Fruit fly (Drosophila melanogaster) whole organism, embryonic: ENCODE measurements around the gene Ubc7.
A peak's percentile ranks its signal among the peaks of the same experiment; 100 is the strongest.

ENCODE experiments used
- Atf-2 ChIP-seq: fragments of 200-800 bp; sonication (Bioruptor generic); optimal IDR thresholded peaks from 2 replicates; lab custom pipeline; 2016; ENCODE audit warnings: missing biosample characterization, missing genetic modification characterization
- CG10209 ChIP-seq: fragments of 200-800 bp; sonication (Bioruptor generic); optimal IDR thresholded peaks from 3 replicates; lab custom pipeline; 2017; ENCODE audit warnings: missing biosample characterization, mild to moderate bottlenecking, missing genetic modification characterization, missing genetic modification reagents
- CG10267 ChIP-seq: fragments of 200-800 bp; sonication (Bioruptor generic); optimal IDR thresholded peaks from 2 replicates; lab custom pipeline; 2018; ENCODE audit warnings: missing biosample characterization, mild to moderate bottlenecking, missing genetic modification characterization, moderate library complexity
- CG10462 ChIP-seq: fragments of 200-800 bp; sonication (Bioruptor generic); optimal IDR thresholded peaks from 2 replicates; lab custom pipeline; 2016; ENCODE audit warnings: missing biosample characterization, missing genetic modification characterization
- CG11696 ChIP-seq: fragments of 200-800 bp; sonication (Bioruptor generic); IDR thresholded peaks from 2 replicates; pipeline ENCODE4 v1.3.6; 2022; ENCODE audit warnings: missing biosample characterization, missing genetic modification characterization
- CG11723 ChIP-seq: fragments of 200-800 bp; sonication (Bioruptor generic); optimal IDR thresholded peaks from 2 replicates; lab custom pipeline; 2017; ENCODE audit warnings: missing biosample characterization, mild to moderate bottlenecking, missing genetic modification characterization
- CG12104 ChIP-seq: fragments of 200-800 bp; sonication (Bioruptor generic); optimal IDR thresholded peaks from 3 replicates; lab custom pipeline; 2016; ENCODE audit warnings: missing biosample characterization, missing genetic modification characterization
- CG12236 ChIP-seq: fragments of 200-800 bp; sonication (Bioruptor generic); optimal IDR thresholded peaks from 2 replicates; lab custom pipeline; 2016; ENCODE audit warnings: missing biosample characterization, missing genetic modification characterization
- CG15073 ChIP-seq: fragments of 200-800 bp; sonication (Bioruptor generic); optimal IDR thresholded peaks from 2 replicates; lab custom pipeline; 2016; ENCODE audit warnings: missing biosample characterization, missing genetic modification characterization
- CG16815 ChIP-seq: fragments of 200-800 bp; sonication (Bioruptor generic); optimal IDR thresholded peaks from 3 replicates; lab custom pipeline; 2017; ENCODE audit warnings: missing biosample characterization, mild to moderate bottlenecking, missing genetic modification characterization
- CG17328 ChIP-seq: fragments of 200-800 bp; sonication (Bioruptor generic); IDR thresholded peaks from 2 replicates; pipeline ENCODE4 v1.3.6; 2022; ENCODE audit warnings: missing biosample characterization, missing genetic modification characterization
- CG18619 ChIP-seq: fragments of 200-800 bp; sonication (Bioruptor generic); optimal IDR thresholded peaks from 3 replicates; lab custom pipeline; 2017; ENCODE audit warnings: missing biosample characterization, mild to moderate bottlenecking, missing genetic modification characterization
- CG30020 ChIP-seq: fragments of 200-800 bp; optimal IDR thresholded peaks from 2 replicates; lab custom pipeline; 2019; ENCODE audit warnings: missing biosample characterization, mild to moderate bottlenecking, missing genetic modification characterization, moderate library complexity
- CG30403 ChIP-seq: fragments of 200-800 bp; sonication (Bioruptor generic); optimal IDR thresholded peaks from 3 replicates; lab custom pipeline; 2016; ENCODE audit warnings: missing biosample characterization, missing genetic modification characterization
- CG32532 ChIP-seq: fragments of 200-800 bp; sonication (Bioruptor generic); IDR thresholded peaks from 2 replicates; pipeline ENCODE4 v1.3.6; 2022; ENCODE audit warnings: missing biosample characterization, missing genetic modification characterization
- CG4360 ChIP-seq: fragments of 200-800 bp; sonication (Bioruptor generic); IDR thresholded peaks from 2 replicates; pipeline ENCODE4 v1.3.6; 2022; ENCODE audit warnings: missing biosample characterization, missing genetic modification characterization
- CG4854 ChIP-seq: fragments of 200-800 bp; sonication (Bioruptor generic); optimal IDR thresholded peaks from 2 replicates; lab custom pipeline; 2016; ENCODE audit warnings: missing biosample characterization, missing genetic modification characterization, inconsistent platforms
- CG7372 ChIP-seq: fragments of 200-800 bp; sonication (Bioruptor generic); IDR thresholded peaks from 2 replicates; pipeline ENCODE4 v1.3.6; 2022; ENCODE audit warnings: missing biosample characterization, missing genetic modification characterization
- CG9215 ChIP-seq: fragments of 200-800 bp; sonication (Bioruptor generic); IDR thresholded peaks from 2 replicates; pipeline ENCODE4 v1.3.6; 2022; ENCODE audit warnings: missing biosample characterization, missing genetic modification characterization
- CG9727 ChIP-seq: fragments of 200-800 bp; sonication (Bioruptor generic); optimal IDR thresholded peaks from 3 replicates; lab custom pipeline; 2017; ENCODE audit warnings: missing biosample characterization, mild to moderate bottlenecking, missing genetic modification characterization
- Dref ChIP-seq: fragments of 200-800 bp; sonication (Bioruptor generic); IDR thresholded peaks from 2 replicates; pipeline ENCODE4 v1.3.6; 2022; ENCODE audit warnings: missing biosample characterization, missing genetic modification characterization
- Drgx ChIP-seq: fragments of 200-800 bp; sonication (Bioruptor generic); IDR thresholded peaks from 2 replicates; pipeline ENCODE4 v1.3.6; 2022; ENCODE audit warnings: missing biosample characterization, missing genetic modification characterization
- Eip74EF ChIP-seq, 2 experiments: fragments of 200-800 bp in 1 of 2; fragments of >200 bp in 1 of 2; sonication (Bioruptor generic) in 1 of 2; optimal IDR thresholded peaks; 2 replicates each; lab custom pipeline; 2017 to 2019; ENCODE audit warnings: missing biosample characterization in 2 of 2, missing genetic modification characterization in 2 of 2, mild to moderate bottlenecking in 1 of 2, moderate library complexity in 1 of 2
- Lim3 ChIP-seq: fragments of 200-800 bp; sonication (Bioruptor generic); IDR thresholded peaks from 2 replicates; pipeline ENCODE4 v1.3.6; 2022; ENCODE audit warnings: missing biosample characterization, missing genetic modification characterization
- MBD-R2 ChIP-seq: fragments of 200-800 bp; sonication (Bioruptor generic); IDR thresholded peaks from 2 replicates; pipeline ENCODE4 v1.3.6; 2022; ENCODE audit warnings: missing biosample characterization, missing genetic modification characterization
- MTF-1 ChIP-seq: fragments of 200-800 bp; sonication (Bioruptor generic); optimal IDR thresholded peaks from 2 replicates; lab custom pipeline; 2018; ENCODE audit warnings: missing biosample characterization, mild to moderate bottlenecking, missing genetic modification characterization, borderline replicate concordance
- Mad ChIP-seq: fragments of 200-800 bp; sonication (Bioruptor generic); optimal IDR thresholded peaks from 2 replicates; lab custom pipeline; 2016; ENCODE audit warnings: missing biosample characterization, missing genetic modification characterization
- Nf-YA ChIP-seq: fragments of 200-800 bp; sonication (Bioruptor generic); IDR thresholded peaks from 2 replicates; pipeline ENCODE4 v1.3.6; 2022; ENCODE audit warnings: missing biosample characterization, missing genetic modification characterization
- Spps ChIP-seq: fragments of 200-800 bp; sonication (Bioruptor generic); optimal IDR thresholded peaks from 2 replicates; lab custom pipeline; 2018; ENCODE audit warnings: missing biosample characterization, mild to moderate bottlenecking, missing genetic modification characterization
- az2 ChIP-seq: fragments of 200-800 bp; sonication (Bioruptor generic); optimal IDR thresholded peaks from 3 replicates; lab custom pipeline; 2016; ENCODE audit warnings: missing biosample characterization, missing genetic modification characterization
- bsh ChIP-seq, 2 experiments: fragments of 200-800 bp; sonication (Bioruptor generic); optimal IDR thresholded peaks; 2 replicates each; lab custom pipeline; 2017 to 2018; ENCODE audit warnings: mild to moderate bottlenecking in 2 of 2, missing biosample characterization in 2 of 2, missing genetic modification characterization in 2 of 2, moderate library complexity in 1 of 2
- dm ChIP-seq: fragments of 200-800 bp; sonication (Bioruptor generic); optimal IDR thresholded peaks from 3 replicates; lab custom pipeline; 2016; ENCODE audit warnings: missing biosample characterization, missing genetic modification characterization
- dmrt11E ChIP-seq: fragments of 200-800 bp; sonication (Bioruptor generic); optimal IDR thresholded peaks from 3 replicates; lab custom pipeline; 2018; ENCODE audit warnings: missing biosample characterization, mild to moderate bottlenecking, missing genetic modification characterization, moderate library complexity
- fd102C ChIP-seq: fragments of 200-800 bp; sonication (Bioruptor generic); optimal IDR thresholded peaks from 2 replicates; lab custom pipeline; 2018; ENCODE audit warnings: missing biosample characterization, mild to moderate bottlenecking, missing genetic modification characterization, moderate library complexity
- gfzf ChIP-seq: fragments of 200-800 bp; sonication (Bioruptor generic); optimal IDR thresholded peaks from 2 replicates; lab custom pipeline; 2016; ENCODE audit warnings: missing biosample characterization, mild to moderate bottlenecking, missing genetic modification characterization, moderate library complexity
- ham ChIP-seq: fragments of 200-800 bp; sonication (Bioruptor generic); IDR thresholded peaks from 2 replicates; pipeline ENCODE4 v1.3.6; 2022; ENCODE audit warnings: missing biosample characterization, missing genetic modification characterization
- ind ChIP-seq: fragments of 200-800 bp; sonication (Bioruptor generic); optimal IDR thresholded peaks from 3 replicates; lab custom pipeline; 2016; ENCODE audit warnings: missing biosample characterization, missing genetic modification characterization
- jing ChIP-seq: fragments of 200-800 bp; sonication (Bioruptor generic); optimal IDR thresholded peaks from 2 replicates; lab custom pipeline; 2018; ENCODE audit warnings: missing biosample characterization, mild to moderate bottlenecking, missing genetic modification characterization
- lola ChIP-seq, 3 experiments: fragments of >200 bp in 2 of 3; fragments of 200-800 bp in 1 of 3; sonication (Bioruptor generic) in 1 of 3; optimal IDR thresholded peaks; 2 replicates each; lab custom pipeline; 2017 to 2019; ENCODE audit warnings: missing biosample characterization in 3 of 3, missing genetic modification characterization in 3 of 3, mild to moderate bottlenecking in 1 of 3, moderate library complexity in 1 of 3
- p53 ChIP-seq: fragments of 200-800 bp; sonication (Bioruptor generic); optimal IDR thresholded peaks from 2 replicates; lab custom pipeline; 2016; ENCODE audit warnings: missing biosample characterization, missing genetic modification characterization
- row ChIP-seq: fragments of 200-800 bp; sonication (Bioruptor generic); IDR thresholded peaks from 3 replicates; pipeline ENCODE4 v1.3.6; 2022; ENCODE audit warnings: missing biosample characterization, missing genetic modification characterization
- slp2 ChIP-seq: fragments of 200-800 bp; sonication (Bioruptor generic); optimal IDR thresholded peaks from 2 replicates; lab custom pipeline; 2016; ENCODE audit warnings: missing biosample characterization, missing genetic modification characterization
- tna ChIP-seq: fragments of 200-800 bp; sonication (Bioruptor generic); IDR thresholded peaks from 2 replicates; pipeline ENCODE4 v1.3.6; 2022; ENCODE audit warnings: missing biosample characterization, missing genetic modification characterization; ENCODE audit not compliant: partially characterized antibody

The Ubc7 gene

DNA sequence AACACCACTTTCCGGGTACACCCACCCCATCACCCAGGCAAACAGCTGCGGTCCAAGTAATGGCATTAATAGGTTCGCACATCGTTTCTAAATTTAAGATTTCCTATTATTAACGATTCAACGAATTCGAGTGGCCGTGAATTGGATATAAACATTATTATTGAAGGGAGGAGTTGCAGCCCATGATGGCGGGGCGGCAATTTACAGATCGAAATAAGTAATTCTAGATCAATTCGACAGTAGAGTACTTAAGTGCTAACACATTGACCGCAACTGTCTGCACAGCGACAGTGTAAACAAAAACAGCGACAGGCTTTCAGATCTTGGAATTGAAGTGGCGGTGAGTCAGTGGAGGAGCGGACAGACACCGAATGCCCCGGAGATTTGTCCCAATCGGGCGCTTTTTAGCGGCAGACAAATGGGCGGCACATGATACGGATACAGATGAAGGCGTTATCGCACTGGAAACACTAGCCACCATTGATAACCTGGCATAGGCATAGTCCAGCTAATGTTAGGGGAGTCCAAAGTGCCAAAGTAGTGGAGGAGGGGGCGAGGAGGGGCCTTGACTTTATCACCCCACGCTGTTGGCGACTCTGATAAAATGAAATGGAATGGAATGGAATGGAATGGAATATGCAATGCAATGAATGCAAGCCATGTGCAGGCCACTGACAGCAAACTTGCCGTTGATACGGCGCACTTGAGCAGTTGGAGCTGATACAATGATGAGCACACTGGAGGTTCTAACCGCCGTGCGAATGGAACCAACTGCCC is 39.9 kb downstream of the Ubc7 start (continued):
- TF ChIP-seq lola (GFP tag; optimal IDR thresholded peaks at IDR 0.05; lab: Kevin White, UChicago) (peak in 1 of 3 experiments; percentile 10), MTF-1 (GFP tag; lab: Kevin White, UChicago) (no peak), CG18619 (GFP tag; lab: Kevin White, UChicago) (no peak), CG11696 (GFP tag; lab: Robert Waterston, UW) (peak; percentile 47; the same call in 1 of the 2 replicates), bsh (GFP tag; optimal IDR thresholded peaks at IDR 0.05; lab: Kevin White, UChicago) (peak in 1 of 2 experiments; percentile 56), fd102C (GFP tag; lab: Kevin White, UChicago) (no peak), jing (GFP tag; lab: Kevin White, UChicago) (no peak), p53 (GFP tag; lab: Kevin White, UChicago) (no peak), CG7372 (GFP tag; lab: Robert Waterston, UW) (no peak), CG30403 (no peak), CG12236 (GFP tag; lab: Kevin White, UChicago) (no peak), row (GFP tag; lab: Robert Waterston, UW) (peak; percentile 20; the same call in 2 of the 3 replicates), CG4854 (GFP tag; lab: Kevin White, UChicago) (no peak), dmrt11E (peak; percentile 4), Atf-2 (GFP tag; lab: Kevin White, UChicago) (no peak), Drgx (GFP tag; lab: Robert Waterston, UW) (peak; percentile 28; the same call in 1 of the 2 replicates), CG30020 (no peak), CG17328 (GFP tag; lab: Robert Waterston, UW) (no peak), CG11723 (GFP tag; lab: Kevin White, UChicago) (no peak), CG32532 (0 out of 2 replicates have a peak, but pooled peaks have one; percentile 9), az2 (GFP tag; lab: Kevin White, UChicago) (no peak), Nf-YA (GFP tag; lab: Robert Waterston, UW) (no peak), Mad (no peak), MBD-R2 (no peak), gfzf (no peak), tna (GFP tag; lab: Robert Waterston, UW) (no peak), CG12104 (no peak), Lim3 (GFP tag; lab: Robert Waterston, UW) (no peak), CG10462 (GFP tag; lab: Kevin White, UChicago) (no peak), CG4360 (GFP tag; lab: Robert Waterston, UW) (no peak), Spps (no peak), ind (no peak), CG15073 (GFP tag; lab: Kevin White, UChicago) (no peak), CG9727 (GFP tag; lab: Kevin White, UChicago) (peak; percentile 28), Dref (GFP tag; lab: Robert Waterston, UW) (no peak), ham (GFP tag; lab: Robert Waterston, UW) (no peak), CG16815 (no peak), slp2 (GFP tag; lab: Kevin White, UChicago) (no peak), Eip74EF (GFP tag; optimal IDR thresholded peaks at IDR 0.05; lab: Kevin White, UChicago) (peak in 1 of 2 experiments; percentile 68), CG9215 (0 out of 2 replicates have a peak, but pooled peaks have one; percentile 14), CG10209 (peak; percentile 4), CG10267 (tag; lab: Kevin White, UChicago) (no peak), dm (GFP tag; lab: Kevin White, UChicago) (no peak)
